Fruit fly (Drosophila melanogaster): ENCODE data around the gene anchor.

Gene anchor

DNA sequence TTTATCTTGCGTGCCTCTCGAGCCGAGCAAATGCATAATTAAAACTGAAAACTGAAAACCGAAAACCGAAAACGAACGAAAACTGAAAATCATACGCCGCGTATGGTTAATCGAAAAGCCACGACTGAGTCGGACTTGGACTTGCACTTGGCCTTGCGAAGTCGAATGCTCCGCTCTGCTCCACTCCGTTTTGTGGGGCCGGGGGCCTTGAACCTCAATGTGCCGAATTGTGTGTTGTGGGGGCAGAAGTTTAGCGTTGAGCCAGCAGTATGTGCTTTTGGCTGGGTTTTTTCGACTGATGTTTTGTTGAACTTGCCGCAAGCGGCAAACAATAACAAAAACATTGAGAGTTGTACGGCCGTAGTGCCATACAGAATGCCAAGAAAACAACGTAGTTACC, 6.3 kb upstream of the anchor start:
- TF ChIP-seq CG7101 (tag; optimal IDR thresholded peaks at IDR 0.05) (no peak), CG7045 (GFP tag; optimal IDR thresholded peaks at IDR 0.05) (no peak), tj (GFP tag; optimal IDR thresholded peaks at IDR 0.05) (peak; percentile 43)

DNA sequence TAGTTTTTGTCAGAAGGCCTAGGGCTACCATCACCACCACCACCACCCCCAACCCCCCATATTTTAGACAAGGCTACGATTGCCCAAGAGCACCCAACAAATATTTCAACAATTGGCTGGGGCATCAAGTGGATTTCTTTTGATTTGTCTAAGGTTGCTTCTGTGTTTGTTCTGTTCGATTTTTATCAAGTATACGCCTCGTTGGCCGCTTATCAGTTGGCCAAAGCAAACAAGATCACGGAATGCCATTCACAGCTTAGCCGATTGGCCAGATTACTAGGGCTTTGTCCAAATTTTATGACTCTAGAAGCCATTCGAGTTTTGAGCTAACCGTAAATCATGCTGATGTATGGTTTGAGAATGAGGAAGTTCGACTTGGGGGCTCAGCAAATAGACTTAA, 5.8 kb upstream of the anchor start:
- TF ChIP-seq toe (GFP tag; optimal IDR thresholded peaks at IDR 0.05) (no peak), Hr96 (GFP tag; optimal IDR thresholded peaks at IDR 0.05) (no peak), tj (GFP tag; optimal IDR thresholded peaks at IDR 0.05) (no peak), CG7101 (tag; optimal IDR thresholded peaks at IDR 0.05) (no peak), bab1 (GFP tag; optimal IDR thresholded peaks at IDR 0.05) (no peak), pad (GFP tag; optimal IDR thresholded peaks at IDR 0.05) (no peak), CG12768 (GFP tag; optimal IDR thresholded peaks at IDR 0.05) (no peak), Mnt (GFP tag; optimal IDR thresholded peaks at IDR 0.05) (no peak)

- TF ChIP-seq toe (GFP tag; optimal IDR thresholded peaks at IDR 0.05) (no peak), kay (GFP tag; ENCODE audit: borderline replicate concordance) (no peak), CG11617 (GFP tag; optimal IDR thresholded peaks at IDR 0.05) (peak; percentile 19), bab1 (GFP tag; optimal IDR thresholded peaks at IDR 0.05) (no peak), Mnt (GFP tag; optimal IDR thresholded peaks at IDR 0.05) (peak; percentile 62), CG12768 (GFP tag; optimal IDR thresholded peaks at IDR 0.05) (peak; percentile 76), tj (GFP tag; optimal IDR thresholded peaks at IDR 0.05) (no peak), CG7045 (GFP tag; optimal IDR thresholded peaks at IDR 0.05) (peak; percentile 9), pad (GFP tag; optimal IDR thresholded peaks at IDR 0.05) (peak; percentile 10), CG5204 (GFP tag; optimal IDR thresholded peaks at IDR 0.05) (no peak), Clk (GFP tag; optimal IDR thresholded peaks at IDR 0.05) (no peak), CG7101 (tag; optimal IDR thresholded peaks at IDR 0.05) (peak; percentile 5), cic (GFP tag; optimal IDR thresholded peaks at IDR 0.05) (peak; percentile 92), CG33017 (tag; optimal IDR thresholded peaks at IDR 0.05) (peak; percentile 33), cnc (optimal IDR thresholded peaks at IDR 0.05) (no peak), ovo (GFP tag; optimal IDR thresholded peaks at IDR 0.05) (peak; percentile 78), Hr96 (GFP tag; optimal IDR thresholded peaks at IDR 0.05) (no peak), CG1620 (GFP tag; optimal IDR thresholded peaks at IDR 0.05) (no peak), CG14711 (tag; optimal IDR thresholded peaks at IDR 0.05) (no peak), Crg-1 (GFP tag; optimal IDR thresholded peaks at IDR 0.05) (peak; percentile 39)
These were observed 4.7 kb upstream of the anchor start for dm6 chr3L:17616876-17617279.

DNA sequence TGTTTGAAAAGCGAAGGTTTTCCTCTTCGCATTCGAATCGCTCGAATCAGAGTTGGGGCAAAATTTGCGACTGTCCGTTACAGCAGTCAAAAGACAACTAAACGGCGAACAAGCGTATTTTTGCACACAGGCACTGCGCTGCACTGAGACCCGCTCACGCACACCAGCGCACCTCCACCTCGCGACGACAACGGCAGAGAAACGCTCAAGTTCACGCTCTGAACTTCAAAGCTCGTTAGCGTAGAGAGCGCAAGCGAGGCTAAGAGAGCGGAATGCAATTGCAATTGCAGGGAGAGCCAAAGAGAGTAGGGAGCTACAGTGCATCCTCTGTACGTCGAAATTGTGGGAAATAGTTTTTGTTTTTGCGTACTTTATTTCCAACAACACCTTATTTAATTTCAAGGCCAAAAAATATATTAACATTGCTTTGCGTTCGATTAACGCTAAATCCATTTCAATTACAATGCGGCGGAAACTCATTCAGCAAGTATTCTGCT, 2.4 kb upstream of the anchor start, which contains the start of gene Eip74EF:
TSS of gene Eip74EF (minus strand) at position 117 of the 497 bp plus-strand sequence.
- TF ChIP-seq bab1 (GFP tag; optimal IDR thresholded peaks at IDR 0.05) (peak; percentile 75), Mnt (GFP tag; optimal IDR thresholded peaks at IDR 0.05) (peak; percentile 68), Hr96 (GFP tag; optimal IDR thresholded peaks at IDR 0.05) (peak; percentile 58), CG14711 (tag; optimal IDR thresholded peaks at IDR 0.05) (peak; percentile 46), CG7045 (GFP tag; optimal IDR thresholded peaks at IDR 0.05) (peak; percentile 63), pad (GFP tag; optimal IDR thresholded peaks at IDR 0.05) (peak; percentile 40), ovo (GFP tag; optimal IDR thresholded peaks at IDR 0.05) (peak; percentile 69), cnc (optimal IDR thresholded peaks at IDR 0.05) (no peak), Crg-1 (GFP tag; optimal IDR thresholded peaks at IDR 0.05) (peak; percentile 21), tj (GFP tag; optimal IDR thresholded peaks at IDR 0.05) (peak; percentile 81), CG1620 (GFP tag; optimal IDR thresholded peaks at IDR 0.05) (no peak), CG12768 (GFP tag; optimal IDR thresholded peaks at IDR 0.05) (peak; percentile 80), CG7101 (tag; optimal IDR thresholded peaks at IDR 0.05) (peak; percentile 58), CG11617 (GFP tag; optimal IDR thresholded peaks at IDR 0.05) (peak; percentile 61), kay (GFP tag; ENCODE audit: borderline replicate concordance) (no peak), CG33017 (tag; optimal IDR thresholded peaks at IDR 0.05) (peak; percentile 78), cic (GFP tag; optimal IDR thresholded peaks at IDR 0.05) (peak; percentile 65), Clk (GFP tag; optimal IDR thresholded peaks at IDR 0.05) (no peak), CG5204 (GFP tag; optimal IDR thresholded peaks at IDR 0.05) (no peak), toe (GFP tag; optimal IDR thresholded peaks at IDR 0.05) (peak; percentile 42)

- TF ChIP-seq cic (GFP tag; optimal IDR thresholded peaks at IDR 0.05) (peak; percentile 65), CG33017 (tag; optimal IDR thresholded peaks at IDR 0.05) (peak; percentile 9), CG7101 (tag; optimal IDR thresholded peaks at IDR 0.05) (no peak)
These were observed 642 bp downstream of the anchor start for dm6 chr3L:17622081-17622850.

DNA sequence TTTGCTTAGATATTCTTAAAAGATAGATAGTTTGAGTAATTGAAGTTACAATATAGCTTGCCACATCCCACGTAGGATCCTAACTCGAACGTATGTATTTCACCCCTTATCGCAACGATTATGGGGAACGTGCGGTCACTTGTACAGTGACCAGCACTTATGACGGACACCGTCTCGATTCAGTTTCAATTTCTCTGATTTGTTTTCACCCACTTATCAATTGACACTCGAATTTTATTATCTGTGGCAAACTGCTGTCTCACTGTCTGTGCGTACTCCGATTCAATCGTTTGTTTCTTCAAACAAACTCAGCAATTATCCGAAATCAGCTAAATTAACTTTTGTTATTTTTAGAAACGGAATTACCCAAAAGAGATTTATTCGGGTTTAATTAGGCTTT, 1.3 kb downstream of the anchor start:
- TF ChIP-seq tj (GFP tag; optimal IDR thresholded peaks at IDR 0.05) (no peak), cnc (optimal IDR thresholded peaks at IDR 0.05) (peak; percentile 12 to 72)
